Worm (Caenorhabditis elegans) whole organism, L1 larva: Measurements from ENCODE around the gene twk-16.

ENCODE experiments used
- ceh-82 ChIP-seq, 3 experiments: fragments of 150-350 bp in 1 of 3; sonication (generic microtip) in 2 of 3; optimal IDR thresholded peaks; 2 replicates each; lab custom pipeline; 2014 to 2017; ENCODE audit warnings: missing biosample characterization in 3 of 3, missing genetic modification characterization in 3 of 3
- egl-27 ChIP-seq, 2 experiments: fragments of 150-350 bp in 1 of 2; sonication (generic microtip); optimal IDR thresholded peaks; 3 replicates each; lab custom pipeline; 2017 to 2018; ENCODE audit warnings: missing biosample characterization in 2 of 2, missing genetic modification characterization in 2 of 2, missing genetic modification reagents in 2 of 2
- lin-15B ChIP-seq: fragments of 150-350 bp; sonication (generic microtip); optimal IDR thresholded peaks from 3 replicates; lab custom pipeline; 2014; ENCODE audit warnings: missing biosample characterization, missing genetic modification characterization
- lin-35 ChIP-seq, 2 experiments: fragments of 150-350 bp; optimal IDR thresholded peaks; 2 replicates each; lab custom pipeline; 2014; ENCODE audit warnings: missing biosample characterization in 2 of 2, missing genetic modification characterization in 2 of 2, missing genetic modification reagents in 2 of 2
- nhr-12 ChIP-seq: sonication (generic microtip); optimal IDR thresholded peaks from 2 replicates; lab custom pipeline; 2017; ENCODE audit warnings: missing biosample characterization, missing genetic modification characterization
- unc-62 ChIP-seq: fragments of 150-350 bp; optimal IDR thresholded peaks from 2 replicates; lab custom pipeline; 2014; ENCODE audit warnings: missing biosample characterization, missing genetic modification reagents, missing genetic modification characterization
- unc-86 ChIP-seq: sonication (generic microtip); optimal IDR thresholded peaks from 2 replicates; lab custom pipeline; 2016; ENCODE audit warnings: missing genetic modification characterization, missing compliant biosample characterization

DNA sequence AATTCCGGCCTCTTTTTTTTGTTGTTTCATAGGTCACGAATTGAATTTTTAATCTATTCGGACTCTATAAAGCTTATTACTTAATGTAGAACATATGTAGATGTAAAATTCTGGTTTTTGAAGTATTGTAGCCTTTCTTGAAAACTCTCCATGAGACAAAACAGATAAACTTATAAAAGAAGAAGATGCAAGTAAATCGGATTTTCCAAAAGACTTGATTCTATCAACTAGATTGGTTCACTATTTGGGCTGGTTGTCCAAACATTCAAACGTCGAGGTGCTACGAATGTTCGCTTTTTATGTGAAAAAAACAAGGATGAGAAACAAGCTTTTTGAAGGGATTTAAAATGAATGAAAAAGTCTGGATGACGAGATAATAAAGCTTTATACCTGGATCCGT is 40.9 kb upstream of the twk-16 start:
- TF ChIP-seq lin-35 (GFP tag; optimal IDR thresholded peaks at IDR 0.05; lab: Kevin White, UChicago) = no peak
- TF ChIP-seq lin-15B (tag; lab: Kevin White, UChicago) = no peak
- no peak for TF ChIP-seq ceh-82 (tag; optimal IDR thresholded peaks at IDR 0.05; lab: Kevin White, UChicago)
- no peak for TF ChIP-seq nhr-12 (tag; lab: Kevin White, UChicago)
- TF ChIP-seq egl-27 (tag; optimal IDR thresholded peaks at IDR 0.05; lab: Kevin White, UChicago) = no peak
- TF ChIP-seq unc-86 (tag; lab: Kevin White, UChicago) = no peak
- no peak for TF ChIP-seq unc-62 (GFP tag; lab: Kevin White, UChicago)
